Fruit fly (Drosophila melanogaster) whole organism, embryonic: ENCODE measurements around the gene CG12728.

ENCODE experiments used
- Aef1 ChIP-seq: fragments of 200-800 bp; sonication (Bioruptor generic); IDR thresholded peaks from 3 replicates; pipeline ENCODE4 v1.3.6; 2022; ENCODE audit warnings: missing biosample characterization, missing genetic modification characterization
- Atf-2 ChIP-seq: fragments of 200-800 bp; sonication (Bioruptor generic); optimal IDR thresholded peaks from 2 replicates; lab custom pipeline; 2016; ENCODE audit warnings: missing biosample characterization, missing genetic modification characterization
- Atf6 ChIP-seq: fragments of 200-800 bp; sonication (Bioruptor generic); IDR thresholded peaks from 2 replicates; pipeline ENCODE4 v1.3.6; 2022; ENCODE audit warnings: missing biosample characterization, missing genetic modification characterization
- Awh ChIP-seq: fragments of 200-800 bp; sonication (Bioruptor generic); IDR thresholded peaks from 2 replicates; pipeline ENCODE4, ENCODE4 v1.3.6; 2022; ENCODE audit warnings: missing biosample characterization, missing genetic modification characterization
- C15 ChIP-seq: fragments of 200-800 bp; sonication (Bioruptor generic); IDR thresholded peaks from 3 replicates; pipeline ENCODE4 v1.3.6; 2022; ENCODE audit warnings: missing biosample characterization, missing genetic modification characterization
- CG10267 ChIP-seq: fragments of 200-800 bp; sonication (Bioruptor generic); optimal IDR thresholded peaks from 2 replicates; lab custom pipeline; 2018; ENCODE audit warnings: missing biosample characterization, mild to moderate bottlenecking, missing genetic modification characterization, moderate library complexity
- CG10543 ChIP-seq: fragments of 200-800 bp; sonication (Bioruptor generic); optimal IDR thresholded peaks from 3 replicates; lab custom pipeline; 2017; ENCODE audit warnings: missing biosample characterization, mild to moderate bottlenecking, missing genetic modification characterization, moderate library complexity
- CG11456 ChIP-seq: fragments of 200-800 bp; sonication (Bioruptor generic); IDR thresholded peaks from 3 replicates; pipeline ENCODE4 v1.3.6; 2022; ENCODE audit warnings: missing biosample characterization, missing genetic modification characterization
- CG15073 ChIP-seq: fragments of 200-800 bp; sonication (Bioruptor generic); optimal IDR thresholded peaks from 2 replicates; lab custom pipeline; 2016; ENCODE audit warnings: missing biosample characterization, missing genetic modification characterization
- CG15269 ChIP-seq: fragments of 200-800 bp; sonication (Bioruptor generic); optimal IDR thresholded peaks from 2 replicates; lab custom pipeline; 2018; ENCODE audit warnings: missing biosample characterization, mild to moderate bottlenecking, missing genetic modification characterization, moderate library complexity
- CG15479 ChIP-seq: fragments of 200-800 bp; sonication (Bioruptor generic); optimal IDR thresholded peaks from 3 replicates; lab custom pipeline; 2019; ENCODE audit warnings: missing biosample characterization, mild to moderate bottlenecking, missing genetic modification characterization, moderate library complexity
- CG17186 ChIP-seq: fragments of 200-800 bp; sonication (Bioruptor generic); optimal IDR thresholded peaks from 3 replicates; lab custom pipeline; 2017; ENCODE audit warnings: missing biosample characterization, missing genetic modification reagents, missing genetic modification characterization
- CG17829 ChIP-seq: fragments of 200-800 bp; optimal IDR thresholded peaks from 2 replicates; lab custom pipeline; 2019; ENCODE audit warnings: missing biosample characterization, mild to moderate bottlenecking, missing genetic modification characterization, moderate library complexity
- CG18599 ChIP-seq: fragments of 200-800 bp; sonication (Bioruptor generic); optimal IDR thresholded peaks from 3 replicates; lab custom pipeline; 2017; ENCODE audit warnings: missing biosample characterization, missing genetic modification characterization, mild to moderate bottlenecking, moderate library complexity, missing genetic modification reagents
- CG18619 ChIP-seq: fragments of 200-800 bp; sonication (Bioruptor generic); optimal IDR thresholded peaks from 3 replicates; lab custom pipeline; 2017; ENCODE audit warnings: missing biosample characterization, mild to moderate bottlenecking, missing genetic modification characterization
- CG2199 ChIP-seq: fragments of 200-800 bp; sonication (Bioruptor generic); IDR thresholded peaks from 3 replicates; pipeline ENCODE4 v1.3.6; 2022; ENCODE audit warnings: missing biosample characterization, missing genetic modification characterization
- CG30431 ChIP-seq: fragments of 200-800 bp; sonication (Bioruptor generic); optimal IDR thresholded peaks from 2 replicates; lab custom pipeline; 2017; ENCODE audit warnings: missing biosample characterization, missing genetic modification characterization
- CG3065 ChIP-seq: fragments of 200-800 bp; sonication (Bioruptor generic); optimal IDR thresholded peaks from 2 replicates; lab custom pipeline; 2016; ENCODE audit warnings: missing biosample characterization, missing genetic modification characterization
- CG4424 ChIP-seq: fragments of 200-800 bp; sonication (Bioruptor generic); optimal IDR thresholded peaks from 3 replicates; lab custom pipeline; 2016; ENCODE audit warnings: missing biosample characterization, missing genetic modification characterization
- CG6813 ChIP-seq: fragments of 200-800 bp; sonication (Bioruptor generic); optimal IDR thresholded peaks from 2 replicates; lab custom pipeline; 2017; ENCODE audit warnings: missing biosample characterization, missing genetic modification characterization, mild to moderate bottlenecking, moderate library complexity, missing genetic modification reagents
- CG7963 ChIP-seq: fragments of 200-800 bp; sonication (Bioruptor generic); IDR thresholded peaks from 3 replicates; pipeline ENCODE4 v1.3.6; 2022; ENCODE audit warnings: missing biosample characterization, missing genetic modification characterization; ENCODE audit not compliant: partially characterized antibody
- CTCF ChIP-seq: fragments of 200-800 bp; sonication (Bioruptor generic); optimal IDR thresholded peaks from 2 replicates; lab custom pipeline; 2017; ENCODE audit warnings: missing biosample characterization, mild to moderate bottlenecking, missing genetic modification characterization, moderate library complexity
- Dip3 ChIP-seq: fragments of 200-800 bp; sonication (Bioruptor generic); optimal IDR thresholded peaks from 3 replicates; lab custom pipeline; 2016; ENCODE audit warnings: missing biosample characterization, missing genetic modification characterization
- HHEX ChIP-seq: fragments of 200-800 bp; sonication (Bioruptor generic); optimal IDR thresholded peaks from 3 replicates; lab custom pipeline; 2017; ENCODE audit warnings: missing biosample characterization, mild to moderate bottlenecking, missing genetic modification characterization, missing genetic modification reagents
- Hr39 ChIP-seq: fragments of >200 bp; optimal IDR thresholded peaks from 2 replicates; lab custom pipeline; 2017
- NFAT ChIP-seq: fragments of 200-800 bp; sonication (Bioruptor generic); IDR thresholded peaks from 2 replicates; pipeline ENCODE4 v1.3.6; 2022; ENCODE audit warnings: missing biosample characterization, missing genetic modification characterization
- Nf-YC ChIP-seq: fragments of 200-800 bp; optimal IDR thresholded peaks from 3 replicates; lab custom pipeline; 2019; ENCODE audit warnings: missing biosample characterization, mild to moderate bottlenecking, missing genetic modification characterization, moderate library complexity
- Sin3A ChIP-seq: fragments of >200 bp; optimal IDR thresholded peaks from 2 replicates; lab custom pipeline; 2018
- Tbp ChIP-seq: fragments of >200 bp; optimal IDR thresholded peaks from 2 replicates; lab custom pipeline; 2018; ENCODE audit warnings: missing biosample characterization, missing genetic modification characterization
- al ChIP-seq: fragments of 200-800 bp; sonication (Bioruptor generic); IDR thresholded peaks from 2 replicates; pipeline ENCODE4 v1.3.6; 2022; ENCODE audit warnings: missing biosample characterization, missing genetic modification characterization
- cato ChIP-seq: fragments of 200-800 bp; sonication (Bioruptor generic); optimal IDR thresholded peaks from 2 replicates; lab custom pipeline; 2016; ENCODE audit warnings: missing biosample characterization, missing genetic modification characterization, borderline replicate concordance
- caup ChIP-seq: fragments of 200-800 bp; sonication (Bioruptor generic); optimal IDR thresholded peaks from 3 replicates; lab custom pipeline; 2017; ENCODE audit warnings: missing biosample characterization, mild to moderate bottlenecking, missing genetic modification characterization, moderate library complexity; ENCODE audit not compliant: severe bottlenecking
- crol ChIP-seq: fragments of 200-800 bp; sonication (Bioruptor generic); IDR thresholded peaks from 2 replicates; pipeline ENCODE4 v1.3.6; 2022; ENCODE audit warnings: missing biosample characterization, missing genetic modification characterization
- disco-r ChIP-seq: fragments of 200-800 bp; sonication (Bioruptor generic); optimal IDR thresholded peaks from 2 replicates; lab custom pipeline; 2016; ENCODE audit warnings: missing biosample characterization, missing genetic modification characterization
- esg ChIP-seq: fragments of 200-800 bp; sonication (Bioruptor generic); conservative IDR thresholded peaks from 2 replicates; pipeline ENCODE4 v1.3.6; 2022; ENCODE audit warnings: missing biosample characterization, missing genetic modification characterization
- exex ChIP-seq: fragments of 200-800 bp; sonication (Bioruptor generic); optimal IDR thresholded peaks from 4 replicates; lab custom pipeline; 2018; ENCODE audit warnings: missing biosample characterization, mild to moderate bottlenecking, missing genetic modification characterization, moderate library complexity
- fd64A ChIP-seq: fragments of 200-800 bp; sonication (Bioruptor generic); optimal IDR thresholded peaks from 3 replicates; lab custom pipeline; 2018; ENCODE audit warnings: missing biosample characterization, mild to moderate bottlenecking, missing genetic modification characterization
- grn ChIP-seq: fragments of 200-800 bp; sonication (Bioruptor generic); optimal IDR thresholded peaks from 3 replicates; lab custom pipeline; 2017; ENCODE audit warnings: missing biosample characterization, missing genetic modification characterization
- h ChIP-seq: fragments of >200 bp; optimal IDR thresholded peaks from 2 replicates; lab custom pipeline; 2017
- inv ChIP-seq: fragments of 200-800 bp; sonication (Bioruptor generic); IDR thresholded peaks from 2 replicates; pipeline ENCODE4 v1.3.6; 2022; ENCODE audit warnings: missing biosample characterization, missing genetic modification characterization; ENCODE audit not compliant: partially characterized antibody
- jumu ChIP-seq: fragments of 200-800 bp; sonication (Bioruptor generic); optimal IDR thresholded peaks from 3 replicates; lab custom pipeline; 2016; ENCODE audit warnings: missing biosample characterization, missing genetic modification characterization
- lmd ChIP-seq: fragments of 200-800 bp; sonication (Bioruptor generic); IDR thresholded peaks from 2 replicates; pipeline ENCODE4 v1.3.6; 2022; ENCODE audit warnings: missing biosample characterization, missing genetic modification characterization
- nom ChIP-seq: fragments of 200-800 bp; sonication (Bioruptor generic); optimal IDR thresholded peaks from 2 replicates; lab custom pipeline; 2017; ENCODE audit warnings: missing biosample characterization, missing genetic modification characterization, mild to moderate bottlenecking, moderate library complexity, missing genetic modification reagents
- pros ChIP-seq: fragments of 200-800 bp; sonication (Bioruptor generic); optimal IDR thresholded peaks from 3 replicates; lab custom pipeline; 2019; ENCODE audit warnings: missing biosample characterization, mild to moderate bottlenecking, missing genetic modification characterization, moderate library complexity
- ranshi ChIP-seq: fragments of 200-800 bp; sonication (Bioruptor generic); IDR thresholded peaks from 2 replicates; pipeline ENCODE4 v1.3.6; 2022; ENCODE audit warnings: missing biosample characterization, missing genetic modification characterization
- slou ChIP-seq: fragments of 200-800 bp; sonication (Bioruptor generic); optimal IDR thresholded peaks from 3 replicates; lab custom pipeline; 2016; ENCODE audit warnings: missing biosample characterization, missing genetic modification characterization
- tll ChIP-seq, 2 experiments: fragments of 200-800 bp in 1 of 2; fragments of >200 bp in 1 of 2; sonication (Bioruptor generic) in 1 of 2; optimal IDR thresholded peaks; 2 replicates each; lab custom pipeline; 2017 to 2019; ENCODE audit warnings: missing biosample characterization in 2 of 2, missing genetic modification characterization in 2 of 2, mild to moderate bottlenecking in 1 of 2, moderate library complexity in 1 of 2
- trh ChIP-seq: fragments of 200-800 bp; sonication (Bioruptor generic); optimal IDR thresholded peaks from 2 replicates; lab custom pipeline; 2016; ENCODE audit warnings: missing biosample characterization, missing genetic modification characterization
- ttk ChIP-seq: fragments of 200-800 bp; sonication (Bioruptor generic); IDR thresholded peaks from 2 replicates; pipeline ENCODE4 v2.1.2; 2022; ENCODE audit warnings: missing biosample characterization, missing genetic modification characterization
- tup ChIP-seq: fragments of 200-800 bp; sonication (Bioruptor generic); optimal IDR thresholded peaks from 2 replicates; lab custom pipeline; 2016; ENCODE audit warnings: missing biosample characterization, mild to moderate bottlenecking, missing genetic modification characterization, moderate library complexity
- zfh2 ChIP-seq: fragments of 200-800 bp; sonication (Bioruptor generic); optimal IDR thresholded peaks from 2 replicates; lab custom pipeline; 2016; ENCODE audit warnings: missing biosample characterization, missing genetic modification characterization

Gene CG12728

DNA sequence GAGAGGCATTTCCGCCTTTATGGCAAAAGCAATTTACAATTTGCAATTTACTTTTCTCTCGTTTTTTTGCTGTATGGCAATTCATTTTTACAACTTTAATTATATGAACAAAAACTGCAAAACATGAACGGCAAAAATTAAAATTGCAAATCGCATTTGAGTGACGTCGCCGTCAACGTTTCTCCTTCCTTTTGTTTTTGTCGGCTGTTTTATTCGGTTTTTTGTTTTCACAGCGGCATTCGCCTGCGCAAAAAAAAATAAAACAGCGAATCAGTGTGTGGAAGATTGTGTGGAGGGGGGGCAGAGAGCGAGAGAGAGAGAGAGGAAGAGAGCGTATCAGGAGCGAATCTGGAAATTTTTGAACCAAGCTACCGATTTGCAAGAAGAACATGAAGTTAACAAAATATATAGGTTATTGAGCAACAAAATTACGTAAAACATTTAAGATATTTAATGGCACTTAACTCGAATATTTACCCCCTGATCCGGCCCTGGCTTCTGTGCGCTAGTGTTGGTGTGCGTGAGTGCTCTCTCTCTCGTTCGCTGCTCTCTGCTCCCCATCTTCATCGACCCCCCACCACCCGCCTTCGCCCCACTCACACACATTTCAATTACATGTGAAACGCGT lies 23.8 kb upstream of the CG12728 start (continued):
- TF ChIP-seq disco-r (GFP tag; lab: Kevin White, UChicago) (peak; percentile 98), CTCF (GFP tag; lab: Kevin White, UChicago) (peak; percentile 71), lmd (GFP tag; lab: Robert Waterston, UW) (peak; percentile 100), slou (GFP tag; lab: Kevin White, UChicago) (peak; percentile 98), CG30431 (GFP tag; lab: Kevin White, UChicago) (peak; percentile 99), Sin3A (no peak), Atf6 (GFP tag; lab: Robert Waterston, UW) (peak; percentile 99), Atf-2 (peak; percentile 98), CG4424 (peak; percentile 99), CG15269 (tag; lab: Kevin White, UChicago) (peak; percentile 99), CG11456 (peak; percentile 100), h (lab: Kevin White, UChicago) (no peak), C15 (GFP tag; lab: Robert Waterston, UW) (peak; percentile 99), CG17186 (GFP tag; lab: Kevin White, UChicago) (peak; percentile 91), fd64A (GFP tag; lab: Kevin White, UChicago) (peak; percentile 96), Awh (peak; percentile 99), trh (peak; percentile 97), al (peak; percentile 99), pros (GFP tag; lab: Kevin White, UChicago) (peak; percentile 24), ttk (GFP tag; lab: Robert Waterston, UW) (peak; percentile 99), CG15073 (peak; percentile 87), cato (peak; percentile 98), CG10267 (peak; percentile 91), inv (peak; percentile 90), NFAT (GFP tag; lab: Robert Waterston, UW) (peak; percentile 100), CG15479 (no peak), Tbp (GFP tag; lab: Kevin White, UChicago) (no peak), caup (peak; percentile 99), CG7963 (GFP tag; lab: Robert Waterston, UW) (peak; percentile 69), Aef1 (GFP tag; lab: Robert Waterston, UW) (peak; percentile 100), tup (GFP tag; lab: Kevin White, UChicago) (peak; percentile 98), CG3065 (GFP tag; lab: Kevin White, UChicago) (peak; percentile 96), crol (GFP tag; lab: Robert Waterston, UW) (peak; percentile 95), Dip3 (GFP tag; lab: Kevin White, UChicago) (peak; percentile 98), nom (GFP tag; lab: Kevin White, UChicago) (peak; percentile 99), grn (GFP tag; lab: Kevin White, UChicago) (peak; percentile 85), CG10543 (GFP tag; lab: Kevin White, UChicago) (peak; percentile 98), CG17829 (peak; percentile 98), CG6813 (GFP tag; lab: Kevin White, UChicago) (peak; percentile 98), CG2199 (peak; percentile 99), Nf-YC (peak; percentile 90), CG18599 (GFP tag; lab: Kevin White, UChicago) (peak; percentile 100), HHEX (GFP tag; lab: Kevin White, UChicago) (peak; percentile 99), ranshi (peak; percentile 100), esg (GFP tag; lab: Robert Waterston, UW) (peak; percentile 99), Hr39 (lab: Kevin White, UChicago) (no peak), CG18619 (GFP tag; lab: Kevin White, UChicago) (peak; percentile 98), exex (tag; lab: Kevin White, UChicago) (peak; percentile 93), tll (GFP tag; optimal IDR thresholded peaks at IDR 0.05; lab: Kevin White, UChicago) (peak in 1 of 2 experiments; percentile 20), jumu (peak; percentile 99), zfh2 (GFP tag; lab: Kevin White, UChicago) (peak; percentile 98)
